Worm (Caenorhabditis elegans): ENCODE results near the gene F21D9.8.
"Not testable (repeated sequence)": the region's sequence is repeated elsewhere in the genome, so short reads cannot be mapped to it uniquely, and the experiment has no call there.

F21D9.8 gene

ce11 chrV:19279888-19280287 is at the start of gene F21D9.8:
TSS of gene F21D9.8 (minus strand) at chrV:19279988.
- no peak for TF ChIP-seq W03F9.2 (tag; optimal IDR thresholded peaks at IDR 0.05)
- TF ChIP-seq dao-5 (tag; optimal IDR thresholded peaks at IDR 0.05), result no peak
- no peak for TF ChIP-seq him-1 (tag; optimal IDR thresholded peaks at IDR 0.05)

ce11 chrV:19329263-19329662 is 49.5 kb upstream of the F21D9.8 start, which contains the start of gene fbxb-65:
TSS of gene fbxb-65 (plus strand) at chrV:19329563.
- TF ChIP-seq him-1 (tag; optimal IDR thresholded peaks at IDR 0.05) (no peak), dao-5 (tag; optimal IDR thresholded peaks at IDR 0.05) (no peak), W03F9.2 (tag; optimal IDR thresholded peaks at IDR 0.05) (no peak)

- TF ChIP-seq W03F9.2 (tag; optimal IDR thresholded peaks at IDR 0.05) (no peak), dao-5 (tag; optimal IDR thresholded peaks at IDR 0.05) (no peak), him-1 (tag; optimal IDR thresholded peaks at IDR 0.05) (no peak)
These were observed 45.6 kb upstream of the F21D9.8 start for ce11 chrV:19325436-19325835.

- TF ChIP-seq W03F9.2 (tag; optimal IDR thresholded peaks at IDR 0.05) (no peak), him-1 (tag; optimal IDR thresholded peaks at IDR 0.05) (no peak), dao-5 (tag; optimal IDR thresholded peaks at IDR 0.05) (no peak)
These were observed 42.6 kb upstream of the F21D9.8 start, which contains the start of gene C43D7.4 for ce11 chrV:19322387-19322786. TSS of gene C43D7.4 (minus strand) at chrV:19322487.

- TF ChIP-seq W03F9.2 (tag; optimal IDR thresholded peaks at IDR 0.05) (no peak), dao-5 (tag; optimal IDR thresholded peaks at IDR 0.05) (no peak), him-1 (tag; optimal IDR thresholded peaks at IDR 0.05) (no peak)
These were observed 40.6 kb upstream of the F21D9.8 start, which contains the start of gene sdz-6 for ce11 chrV:19320385-19320784. TSS of gene sdz-6 (plus strand) at chrV:19320613.

ce11 chrV:19319460-19319995 is 39.7 kb upstream of the F21D9.8 start, which contains the start of gene C43D7.7:
TSS of gene C43D7.7 (minus strand) at chrV:19319510.
- TF ChIP-seq W03F9.2 (tag; optimal IDR thresholded peaks at IDR 0.05), result no peak
- TF ChIP-seq him-1 (tag; optimal IDR thresholded peaks at IDR 0.05), result no peak
- TF ChIP-seq dao-5 (tag; optimal IDR thresholded peaks at IDR 0.05), result no peak

- not testable (repeated sequence) for TF ChIP-seq him-1, dao-5, W03F9.2 (tag; optimal IDR thresholded peaks at IDR 0.05)
These were observed 37.3 kb upstream of the F21D9.8 start, which contains the start of gene srh-208 for ce11 chrV:19317058-19317457. TSS of gene srh-208 (plus strand) at chrV:19317358.

ce11 chrV:19312975-19313374 is 33.2 kb upstream of the F21D9.8 start, which contains the start of gene fbxb-64:
TSS of gene fbxb-64 (plus strand) at chrV:19313275.
- no peak for TF ChIP-seq W03F9.2 (tag; optimal IDR thresholded peaks at IDR 0.05)
- TF ChIP-seq him-1 (tag; optimal IDR thresholded peaks at IDR 0.05), result no peak
- no peak for TF ChIP-seq dao-5 (tag; optimal IDR thresholded peaks at IDR 0.05)

ce11 chrV:19311391-19311790 is 31.6 kb upstream of the F21D9.8 start, which contains the start of gene C43D7.8:
TSS of gene C43D7.8 (minus strand) at chrV:19311491.
- TF ChIP-seq him-1 (tag; optimal IDR thresholded peaks at IDR 0.05) (no peak), W03F9.2 (tag; optimal IDR thresholded peaks at IDR 0.05) (no peak), dao-5 (tag; optimal IDR thresholded peaks at IDR 0.05) (no peak)

- TF ChIP-seq dao-5 (tag; optimal IDR thresholded peaks at IDR 0.05), result no peak
- no peak for TF ChIP-seq W03F9.2 (tag; optimal IDR thresholded peaks at IDR 0.05)
These were observed 29.8 kb upstream of the F21D9.8 start, which contains the start of gene F55C9.11 for ce11 chrV:19309591-19309990. TSS of gene F55C9.11 (minus strand) at chrV:19309691.

ce11 chrV:19308137-19308536 is 28.3 kb upstream of the F21D9.8 start:
- TF ChIP-seq him-1 (tag; optimal IDR thresholded peaks at IDR 0.05), result no peak
- no peak for TF ChIP-seq W03F9.2 (tag; optimal IDR thresholded peaks at IDR 0.05)
- TF ChIP-seq dao-5 (tag; optimal IDR thresholded peaks at IDR 0.05), result no peak

- TF ChIP-seq dao-5 (tag; optimal IDR thresholded peaks at IDR 0.05) (no peak), W03F9.2 (tag; optimal IDR thresholded peaks at IDR 0.05) (no peak), him-1 (tag; optimal IDR thresholded peaks at IDR 0.05) (no peak)
These were observed 27.1 kb upstream of the F21D9.8 start, which contains the start of gene F55C9.15 for ce11 chrV:19306906-19307305. TSS of gene F55C9.15 (minus strand) at chrV:19307006.

- TF ChIP-seq W03F9.2 (tag; optimal IDR thresholded peaks at IDR 0.05), result no peak
- no peak for TF ChIP-seq him-1 (tag; optimal IDR thresholded peaks at IDR 0.05)
- TF ChIP-seq dao-5 (tag; optimal IDR thresholded peaks at IDR 0.05), result no peak
These were observed 23.9 kb upstream of the F21D9.8 start, which contains the start of the genes fbxb-63 and fbxb-61 for ce11 chrV:19303589-19304174. TSS of gene fbxb-63 (minus strand) at chrV:19303730. TSS of gene fbxb-61 (plus strand) at chrV:19304124.

ce11 chrV:19301934-19302333 is 22.1 kb upstream of the F21D9.8 start, which contains the start of gene fbxb-62:
TSS of gene fbxb-62 (minus strand) at chrV:19302034.
- TF ChIP-seq him-1 (tag; optimal IDR thresholded peaks at IDR 0.05) (no peak), dao-5 (tag; optimal IDR thresholded peaks at IDR 0.05) (no peak), W03F9.2 (tag; optimal IDR thresholded peaks at IDR 0.05) (no peak)
